Worm (Caenorhabditis elegans) whole organism, midembryonic: Measurements from ENCODE around the gene irld-64.

ENCODE experiments used
- T22C8.4 ChIP-seq: fragments of 200-800 bp; sonication (Bioruptor generic); IDR thresholded peaks from 2 replicates; pipeline ENCODE4 v1.3.6; 2022; ENCODE audit warnings: missing genetic modification characterization, missing compliant biosample characterization
- cog-1 ChIP-seq: sonication (generic microtip); optimal IDR thresholded peaks from 2 replicates; lab custom pipeline; 2016; ENCODE audit warnings: missing genetic modification characterization, missing compliant biosample characterization
- flt-1 ChIP-seq: fragments of 200-800 bp; sonication (Bioruptor generic); IDR thresholded peaks from 2 replicates; pipeline ENCODE4 v1.3.6; 2022; ENCODE audit warnings: missing genetic modification characterization, missing compliant biosample characterization
- klf-2 ChIP-seq: fragments of 200-800 bp; sonication (Bioruptor generic); conservative IDR thresholded peaks from 2 replicates; pipeline ENCODE4 v1.3.6; 2022; ENCODE audit warnings: missing genetic modification reagents, missing genetic modification characterization, missing compliant biosample characterization
- med-1 ChIP-seq: sonication (generic microtip); optimal IDR thresholded peaks from 2 replicates; lab custom pipeline; 2017; ENCODE audit warnings: missing genetic modification characterization, mild to moderate bottlenecking, missing compliant biosample characterization, antibody characterized with exemption, missing genetic modification reagents; ENCODE audit not compliant: insufficient read depth
- ref-1 ChIP-seq: fragments of 200-800 bp; sonication (Bioruptor generic); conservative IDR thresholded peaks from 2 replicates; pipeline ENCODE4 v1.3.6; 2022; ENCODE audit warnings: missing genetic modification reagents, missing genetic modification characterization, missing compliant biosample characterization
- tab-1 ChIP-seq: fragments of 200-800 bp; sonication (Bioruptor generic); IDR thresholded peaks from 2 replicates; pipeline ENCODE4 v1.3.6; 2022; ENCODE audit warnings: missing genetic modification characterization, missing compliant biosample characterization
- ztf-23 ChIP-seq: fragments of 200-800 bp; sonication (Bioruptor generic); IDR thresholded peaks from 2 replicates; pipeline ENCODE4 v1.3.6; 2022; ENCODE audit warnings: missing genetic modification reagents, missing genetic modification characterization, missing compliant biosample characterization
- ztf-29 ChIP-seq: fragments of 200-800 bp; sonication (Bioruptor generic); IDR thresholded peaks from 2 replicates; pipeline ENCODE4 v1.3.6; 2022; ENCODE audit warnings: missing genetic modification reagents, missing genetic modification characterization, missing compliant biosample characterization

The irld-64 gene

DNA sequence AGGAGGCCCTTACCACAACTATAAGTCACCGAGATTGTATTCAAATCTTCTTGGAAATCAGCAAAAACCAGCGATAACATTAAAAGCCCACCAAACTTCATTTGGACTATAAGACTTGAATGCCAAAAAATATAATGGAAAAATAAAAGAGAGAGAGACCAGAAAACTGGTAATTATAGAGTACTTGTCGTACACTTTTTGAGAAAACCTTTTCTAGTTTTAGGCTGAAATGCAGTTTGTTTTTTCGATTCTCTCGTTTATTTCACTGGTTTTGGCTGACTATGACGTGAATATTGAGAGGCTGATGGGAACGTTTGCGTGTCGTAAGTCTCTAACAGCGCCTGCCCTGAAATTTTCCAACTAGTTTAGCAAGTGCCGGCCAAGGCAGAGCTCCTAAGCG, at the start of gene irld-64, which contains the start of gene irld-63:
Gene irld-64 (minus strand): TSS at position 101 of the 400 bp plus-strand sequence.
Gene irld-63 (plus strand): TSS at position 230 of the 400 bp plus-strand sequence.
- no peak for TF ChIP-seq cog-1 (tag; lab: Kevin White, UChicago)

ce11 chrII:2979061-2979460, 48.7 kb upstream of the irld-64 start:
- TF ChIP-seq flt-1 (GFP tag; lab: Robert Waterston, UW) (no peak), ztf-29 (GFP tag; lab: Robert Waterston, UW) (peak; percentile 47; the same call in 1 of the 2 replicates)

- TF ChIP-seq ztf-23 (GFP tag; lab: Robert Waterston, UW) (no peak), med-1 (GFP tag; lab: Kevin White, UChicago) (no peak), klf-2 (GFP tag; lab: Robert Waterston, UW) (no peak), cog-1 (tag; lab: Kevin White, UChicago) (no peak), ztf-29 (GFP tag; lab: Robert Waterston, UW) (no peak), ref-1 (GFP tag; lab: Robert Waterston, UW) (no peak), tab-1 (GFP tag; lab: Robert Waterston, UW) (no peak), flt-1 (GFP tag; lab: Robert Waterston, UW) (no peak), T22C8.4 (GFP tag; lab: Robert Waterston, UW) (no peak)
Observed at ce11 chrII:2977652-2978051, 47.3 kb upstream of the irld-64 start.

ce11 chrII:2976597-2976996, 46.2 kb upstream of the irld-64 start, which contains the start of gene nhr-88:
nhr-88 (plus strand) TSS chrII:2976639.
- TF ChIP-seq ztf-29 (GFP tag; lab: Robert Waterston, UW): no peak
- TF ChIP-seq cog-1 (tag; lab: Kevin White, UChicago): no peak
- no peak for TF ChIP-seq tab-1 (GFP tag; lab: Robert Waterston, UW)
- TF ChIP-seq T22C8.4 (GFP tag; lab: Robert Waterston, UW): no peak
- TF ChIP-seq ref-1 (GFP tag; lab: Robert Waterston, UW): no peak
- TF ChIP-seq klf-2 (GFP tag; lab: Robert Waterston, UW): no peak
- no peak for TF ChIP-seq med-1 (GFP tag; lab: Kevin White, UChicago)
- no peak for TF ChIP-seq flt-1 (GFP tag; lab: Robert Waterston, UW)
- TF ChIP-seq ztf-23 (GFP tag; lab: Robert Waterston, UW): no peak

ce11 chrII:2975561-2976230, 45.3 kb upstream of the irld-64 start:
- TF ChIP-seq flt-1 (GFP tag; lab: Robert Waterston, UW): no peak
- no peak for TF ChIP-seq med-1 (GFP tag; lab: Kevin White, UChicago)
- no peak for TF ChIP-seq cog-1 (tag; lab: Kevin White, UChicago)
- no peak for TF ChIP-seq tab-1 (GFP tag; lab: Robert Waterston, UW)
- TF ChIP-seq T22C8.4 (GFP tag; lab: Robert Waterston, UW): no peak
- no peak for TF ChIP-seq ref-1 (GFP tag; lab: Robert Waterston, UW)
- no peak for TF ChIP-seq klf-2 (GFP tag; lab: Robert Waterston, UW)
- TF ChIP-seq ztf-23 (GFP tag; lab: Robert Waterston, UW): no peak

DNA sequence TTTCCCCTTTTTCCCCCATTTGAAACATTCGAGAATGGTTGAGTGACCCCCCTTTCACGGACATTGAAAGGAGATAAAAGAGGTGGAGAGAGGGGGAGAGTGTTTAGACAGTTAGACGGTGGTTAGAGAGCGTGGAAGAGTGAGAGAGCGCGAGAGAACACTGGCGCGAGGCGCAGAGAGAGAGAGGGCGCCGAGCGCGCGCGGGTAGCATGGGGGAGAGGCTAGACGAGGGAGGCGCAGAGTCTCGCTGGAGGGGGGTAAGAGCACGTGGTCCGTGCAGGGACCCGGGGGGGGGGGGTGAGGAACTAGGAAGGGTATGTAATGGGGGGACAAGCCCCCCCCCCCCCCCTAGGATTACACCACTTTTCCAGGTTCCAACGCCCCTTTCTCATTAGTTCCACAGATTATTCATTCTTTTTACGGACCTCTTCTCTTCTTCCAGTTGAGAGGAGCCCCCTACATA, 43.6 kb upstream of the irld-64 start:
- TF ChIP-seq ztf-23 (GFP tag; lab: Robert Waterston, UW) (peak; percentile 68; the same call in 1 of the 2 replicates), T22C8.4 (GFP tag; lab: Robert Waterston, UW) (no peak), med-1 (GFP tag; lab: Kevin White, UChicago) (no peak), flt-1 (GFP tag; lab: Robert Waterston, UW) (peak; percentile 79), cog-1 (tag; lab: Kevin White, UChicago) (peak; percentile 67), ztf-29 (GFP tag; lab: Robert Waterston, UW) (no peak), klf-2 (GFP tag; lab: Robert Waterston, UW) (no peak), tab-1 (GFP tag; lab: Robert Waterston, UW) (no peak), ref-1 (GFP tag; lab: Robert Waterston, UW) (0 out of 2 replicates have a peak, but pooled peaks have one; percentile 11)

DNA sequence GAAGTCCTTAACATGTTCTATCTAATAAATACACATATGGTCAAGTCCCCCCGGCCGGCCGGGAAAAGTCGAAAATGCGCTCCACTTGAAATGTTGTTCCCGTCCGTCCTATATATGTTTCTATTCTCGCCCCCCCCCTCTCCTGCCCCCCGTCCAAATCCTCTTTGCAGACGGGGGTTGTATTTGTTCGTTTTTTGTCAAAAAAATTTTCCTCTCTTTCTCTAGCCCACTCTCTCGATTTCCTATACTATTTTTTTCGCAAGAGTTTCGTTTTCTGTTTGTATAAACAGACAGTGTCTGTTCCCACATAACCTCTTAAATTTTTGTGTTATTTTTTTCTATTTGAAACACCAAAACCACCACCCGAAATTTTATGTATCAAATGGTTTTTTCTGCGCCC, 36.7 kb upstream of the irld-64 start:
- TF ChIP-seq T22C8.4 (GFP tag; lab: Robert Waterston, UW): no peak
- no peak for TF ChIP-seq ztf-23 (GFP tag; lab: Robert Waterston, UW)
- TF ChIP-seq flt-1 (GFP tag; lab: Robert Waterston, UW): no peak
- no peak for TF ChIP-seq cog-1 (tag; lab: Kevin White, UChicago)
- no peak for TF ChIP-seq med-1 (GFP tag; lab: Kevin White, UChicago)
- no peak for TF ChIP-seq ref-1 (GFP tag; lab: Robert Waterston, UW)
- TF ChIP-seq ztf-29 (GFP tag; lab: Robert Waterston, UW): no peak
- TF ChIP-seq tab-1 (GFP tag; lab: Robert Waterston, UW): no peak
- no peak for TF ChIP-seq klf-2 (GFP tag; lab: Robert Waterston, UW)

ce11 chrII:2966350-2966749, 36.0 kb upstream of the irld-64 start:
- TF ChIP-seq ztf-23 (GFP tag; lab: Robert Waterston, UW): peak; percentile 64
- TF ChIP-seq T22C8.4 (GFP tag; lab: Robert Waterston, UW): no peak

- no peak for TF ChIP-seq cog-1 (tag; lab: Kevin White, UChicago)
- no peak for TF ChIP-seq tab-1 (GFP tag; lab: Robert Waterston, UW)
- no peak for TF ChIP-seq T22C8.4 (GFP tag; lab: Robert Waterston, UW)
Observed at ce11 chrII:2965215-2965998, 35.0 kb upstream of the irld-64 start.
